Fruit fly (Drosophila melanogaster) whole organism, embryonic: ENCODE data around the gene Gycbeta100B.

ENCODE experiments used
- CG12071 ChIP-seq: fragments of 200-800 bp; sonication (Bioruptor generic); optimal IDR thresholded peaks from 3 replicates; lab custom pipeline; 2018; ENCODE audit warnings: missing biosample characterization, mild to moderate bottlenecking, missing genetic modification characterization
- CG12155 ChIP-seq: fragments of 200-800 bp; sonication (Bioruptor generic); optimal IDR thresholded peaks from 3 replicates; lab custom pipeline; 2016; ENCODE audit warnings: missing biosample characterization, missing genetic modification characterization
- CG12236 ChIP-seq: fragments of 200-800 bp; sonication (Bioruptor generic); optimal IDR thresholded peaks from 2 replicates; lab custom pipeline; 2016; ENCODE audit warnings: missing biosample characterization, missing genetic modification characterization
- CG13424 ChIP-seq: fragments of 200-800 bp; sonication (Bioruptor generic); optimal IDR thresholded peaks from 2 replicates; lab custom pipeline; 2019; ENCODE audit warnings: missing biosample characterization, mild to moderate bottlenecking, missing genetic modification characterization, moderate library complexity
- CG16813 ChIP-seq: fragments of 200-800 bp; sonication (Bioruptor generic); IDR thresholded peaks from 3 replicates; pipeline ENCODE4 v1.3.6; 2022; ENCODE audit warnings: missing biosample characterization, missing genetic modification characterization; ENCODE audit not compliant: partially characterized antibody
- CG18011 ChIP-seq: fragments of 200-800 bp; sonication (Bioruptor generic); optimal IDR thresholded peaks from 2 replicates; lab custom pipeline; 2017; ENCODE audit warnings: missing biosample characterization, missing genetic modification characterization, mild to moderate bottlenecking, moderate library complexity, missing genotype
- CG2116 ChIP-seq: fragments of 200-800 bp; sonication (Bioruptor generic); optimal IDR thresholded peaks from 3 replicates; lab custom pipeline; 2018; ENCODE audit warnings: missing biosample characterization, mild to moderate bottlenecking, missing genetic modification characterization
- CG2202 ChIP-seq: fragments of 200-800 bp; sonication (Bioruptor generic); optimal IDR thresholded peaks from 2 replicates; lab custom pipeline; 2018; ENCODE audit warnings: missing biosample characterization, mild to moderate bottlenecking, missing genetic modification characterization
- CG30020 ChIP-seq: fragments of 200-800 bp; optimal IDR thresholded peaks from 2 replicates; lab custom pipeline; 2019; ENCODE audit warnings: missing biosample characterization, mild to moderate bottlenecking, missing genetic modification characterization, moderate library complexity
- CG7987 ChIP-seq: fragments of 200-800 bp; sonication (Bioruptor generic); optimal IDR thresholded peaks from 2 replicates; lab custom pipeline; 2018; ENCODE audit warnings: missing biosample characterization, mild to moderate bottlenecking, missing genetic modification characterization, moderate library complexity
- CTCF ChIP-seq: fragments of 200-800 bp; sonication (Bioruptor generic); optimal IDR thresholded peaks from 2 replicates; lab custom pipeline; 2017; ENCODE audit warnings: missing biosample characterization, mild to moderate bottlenecking, missing genetic modification characterization, moderate library complexity
- Camta ChIP-seq: fragments of 200-800 bp; sonication (Bioruptor generic); optimal IDR thresholded peaks from 2 replicates; lab custom pipeline; 2016; ENCODE audit warnings: missing biosample characterization, missing genetic modification characterization
- CoRest ChIP-seq: fragments of 200-800 bp; sonication (Bioruptor generic); optimal IDR thresholded peaks from 3 replicates; lab custom pipeline; 2018; ENCODE audit warnings: missing biosample characterization, mild to moderate bottlenecking, missing genetic modification characterization, moderate library complexity
- D19A ChIP-seq: fragments of 200-800 bp; optimal IDR thresholded peaks from 3 replicates; lab custom pipeline; 2019; ENCODE audit warnings: missing biosample characterization, mild to moderate bottlenecking, missing genetic modification characterization, moderate library complexity
- Dad ChIP-seq: fragments of 200-800 bp; sonication (Bioruptor generic); optimal IDR thresholded peaks from 3 replicates; lab custom pipeline; 2016; ENCODE audit warnings: missing biosample characterization, missing genetic modification characterization
- Ets97D ChIP-seq: fragments of 200-800 bp; sonication (Bioruptor generic); optimal IDR thresholded peaks from 3 replicates; lab custom pipeline; 2016; ENCODE audit warnings: missing biosample characterization, missing genetic modification characterization
- Fer3 ChIP-seq: fragments of 200-800 bp; sonication (Bioruptor generic); optimal IDR thresholded peaks from 2 replicates; lab custom pipeline; 2018; ENCODE audit warnings: missing biosample characterization, mild to moderate bottlenecking, missing genetic modification characterization, moderate library complexity
- HHEX ChIP-seq: fragments of 200-800 bp; sonication (Bioruptor generic); optimal IDR thresholded peaks from 3 replicates; lab custom pipeline; 2017; ENCODE audit warnings: missing biosample characterization, mild to moderate bottlenecking, missing genetic modification characterization, missing genetic modification reagents
- HLHmδ ChIP-seq: fragments of 200-800 bp; sonication (Bioruptor generic); optimal IDR thresholded peaks from 2 replicates; lab custom pipeline; 2018; ENCODE audit warnings: missing biosample characterization, mild to moderate bottlenecking, missing genetic modification characterization, moderate library complexity
- Hmr ChIP-seq: fragments of 200-800 bp; sonication (Bioruptor generic); optimal IDR thresholded peaks from 3 replicates; lab custom pipeline; 2017; ENCODE audit warnings: mild to moderate bottlenecking, missing biosample characterization, missing genetic modification reagents, missing genetic modification characterization
- Hmx ChIP-seq: fragments of 200-800 bp; sonication (Bioruptor generic); optimal IDR thresholded peaks from 2 replicates; lab custom pipeline; 2016; ENCODE audit warnings: missing biosample characterization, missing genetic modification characterization
- Hsf ChIP-seq: fragments of 200-800 bp; sonication (Bioruptor generic); optimal IDR thresholded peaks from 3 replicates; lab custom pipeline; 2016; ENCODE audit warnings: missing biosample characterization, missing genetic modification characterization
- MTF-1 ChIP-seq: fragments of 200-800 bp; sonication (Bioruptor generic); optimal IDR thresholded peaks from 2 replicates; lab custom pipeline; 2018; ENCODE audit warnings: missing biosample characterization, mild to moderate bottlenecking, missing genetic modification characterization, borderline replicate concordance
- Max ChIP-seq: fragments of 200-800 bp; sonication (Bioruptor generic); optimal IDR thresholded peaks from 2 replicates; lab custom pipeline; 2016; ENCODE audit warnings: missing biosample characterization, mild to moderate bottlenecking, missing genetic modification characterization
- Meics ChIP-seq: fragments of 200-800 bp; sonication (Bioruptor generic); optimal IDR thresholded peaks from 2 replicates; lab custom pipeline; 2017; ENCODE audit warnings: missing biosample characterization, mild to moderate bottlenecking, missing genetic modification characterization
- NC2β ChIP-seq: fragments of 200-800 bp; sonication (Bioruptor generic); optimal IDR thresholded peaks from 2 replicates; lab custom pipeline; 2016; ENCODE audit warnings: missing biosample characterization, missing genetic modification characterization
- NfI ChIP-seq: fragments of 200-800 bp; sonication (Bioruptor generic); optimal IDR thresholded peaks from 3 replicates; lab custom pipeline; 2018; ENCODE audit warnings: missing biosample characterization, mild to moderate bottlenecking, missing genetic modification characterization, moderate library complexity
- Side ChIP-seq: fragments of 200-800 bp; sonication (Bioruptor generic); optimal IDR thresholded peaks from 2 replicates; lab custom pipeline; 2016; ENCODE audit warnings: missing biosample characterization, missing genetic modification characterization
- Ssrp ChIP-seq: fragments of 200-800 bp; sonication (Bioruptor generic); optimal IDR thresholded peaks from 2 replicates; lab custom pipeline; 2018; ENCODE audit warnings: missing biosample characterization, mild to moderate bottlenecking, missing genetic modification characterization, moderate library complexity
- bab2 ChIP-seq: fragments of 200-800 bp; sonication (Bioruptor generic); optimal IDR thresholded peaks from 2 replicates; lab custom pipeline; 2016; ENCODE audit warnings: missing biosample characterization, missing genetic modification characterization
- bbx ChIP-seq: fragments of 200-800 bp; sonication (Bioruptor generic); IDR thresholded peaks from 2 replicates; pipeline ENCODE4 v1.3.6; 2022; ENCODE audit warnings: missing biosample characterization, missing genetic modification characterization; ENCODE audit not compliant: partially characterized antibody
- bcd ChIP-seq: fragments of 200-800 bp; sonication (Bioruptor generic); optimal IDR thresholded peaks from 2 replicates; lab custom pipeline; 2017; ENCODE audit warnings: missing biosample characterization, mild to moderate bottlenecking, missing genetic modification characterization
- chn ChIP-seq: fragments of 200-800 bp; sonication (Bioruptor generic); optimal IDR thresholded peaks from 2 replicates; lab custom pipeline; 2016; ENCODE audit warnings: missing biosample characterization, missing genetic modification characterization
- dm ChIP-seq: fragments of 200-800 bp; sonication (Bioruptor generic); optimal IDR thresholded peaks from 3 replicates; lab custom pipeline; 2016; ENCODE audit warnings: missing biosample characterization, missing genetic modification characterization
- dpn ChIP-seq, 2 experiments: fragments of 200-800 bp; sonication (Bioruptor generic); optimal IDR thresholded peaks; 3 replicates each; lab custom pipeline; 2016; ENCODE audit warnings: missing biosample characterization in 2 of 2, missing genetic modification characterization in 2 of 2
- dysf ChIP-seq: fragments of 200-800 bp; sonication (Bioruptor generic); IDR thresholded peaks from 3 replicates; pipeline ENCODE4 v1.3.6; 2022; ENCODE audit warnings: missing biosample characterization, missing genetic modification characterization
- fd64A ChIP-seq: fragments of 200-800 bp; sonication (Bioruptor generic); optimal IDR thresholded peaks from 3 replicates; lab custom pipeline; 2018; ENCODE audit warnings: missing biosample characterization, mild to moderate bottlenecking, missing genetic modification characterization
- insv ChIP-seq, 2 experiments: fragments of 200-800 bp; sonication (Bioruptor generic); optimal IDR thresholded peaks; 3 replicates each; lab custom pipeline; 2016 to 2018; ENCODE audit warnings: missing biosample characterization in 2 of 2, missing genetic modification characterization in 2 of 2
- lilli ChIP-seq: fragments of 200-800 bp; sonication (Bioruptor generic); optimal IDR thresholded peaks from 3 replicates; lab custom pipeline; 2016; ENCODE audit warnings: missing biosample characterization, missing genetic modification characterization
- lmd ChIP-seq: fragments of 200-800 bp; sonication (Bioruptor generic); IDR thresholded peaks from 2 replicates; pipeline ENCODE4 v1.3.6; 2022; ENCODE audit warnings: missing biosample characterization, missing genetic modification characterization
- lola ChIP-seq, 3 experiments: fragments of >200 bp in 2 of 3; fragments of 200-800 bp in 1 of 3; sonication (Bioruptor generic) in 1 of 3; optimal IDR thresholded peaks; 2 replicates each; lab custom pipeline; 2017 to 2019; ENCODE audit warnings: missing biosample characterization in 3 of 3, missing genetic modification characterization in 3 of 3, mild to moderate bottlenecking in 1 of 3, moderate library complexity in 1 of 3
- luna ChIP-seq: fragments of 200-800 bp; sonication (Bioruptor generic); optimal IDR thresholded peaks from 2 replicates; lab custom pipeline; 2016; ENCODE audit warnings: missing biosample characterization, missing genetic modification characterization
- mirr ChIP-seq: fragments of 200-800 bp; sonication (Bioruptor generic); optimal IDR thresholded peaks from 3 replicates; lab custom pipeline; 2018; ENCODE audit warnings: missing biosample characterization, mild to moderate bottlenecking, missing genetic modification characterization
- phol ChIP-seq: fragments of 200-800 bp; sonication (Bioruptor generic); optimal IDR thresholded peaks from 3 replicates; lab custom pipeline; 2018; ENCODE audit warnings: missing biosample characterization, mild to moderate bottlenecking, missing genetic modification characterization, moderate library complexity
- pros ChIP-seq: fragments of 200-800 bp; sonication (Bioruptor generic); optimal IDR thresholded peaks from 3 replicates; lab custom pipeline; 2019; ENCODE audit warnings: missing biosample characterization, mild to moderate bottlenecking, missing genetic modification characterization, moderate library complexity
- pzg ChIP-seq: fragments of 200-800 bp; sonication (Bioruptor generic); optimal IDR thresholded peaks from 3 replicates; lab custom pipeline; 2018; ENCODE audit warnings: missing biosample characterization, mild to moderate bottlenecking, missing genetic modification characterization, moderate library complexity
- run ChIP-seq: fragments of 200-800 bp; sonication (Bioruptor generic); optimal IDR thresholded peaks from 3 replicates; lab custom pipeline; 2018; ENCODE audit warnings: missing biosample characterization, mild to moderate bottlenecking, missing genetic modification characterization
- so ChIP-seq: fragments of 200-800 bp; sonication (Bioruptor generic); IDR thresholded peaks from 3 replicates; pipeline ENCODE4 v1.3.6; 2022; ENCODE audit warnings: missing biosample characterization, missing genetic modification characterization
- tin ChIP-seq: fragments of 200-800 bp; sonication (Bioruptor generic); optimal IDR thresholded peaks from 3 replicates; lab custom pipeline; 2016; ENCODE audit warnings: missing biosample characterization, missing genetic modification characterization
- zen ChIP-seq: fragments of 200-800 bp; sonication (Bioruptor generic); optimal IDR thresholded peaks from 3 replicates; lab custom pipeline; 2018; ENCODE audit warnings: missing biosample characterization, mild to moderate bottlenecking, missing genetic modification characterization, moderate library complexity

Gycbeta100B gene

dm6 chr3R:31215830-31216229 is 81.6 kb downstream of the Gycbeta100B start, which contains the start of gene CG15561 (continued):
- peak; percentile 38 to 67 for TF ChIP-seq dpn (GFP tag; optimal IDR thresholded peaks at IDR 0.05; lab: Kevin White, UChicago)
- no peak for TF ChIP-seq lola (GFP tag; optimal IDR thresholded peaks at IDR 0.05; lab: Kevin White, UChicago)
- peak; percentile 2 for TF ChIP-seq Ssrp (tag; lab: Kevin White, UChicago)
- TF ChIP-seq pros (GFP tag; lab: Kevin White, UChicago), result no peak
- TF ChIP-seq so (GFP tag; lab: Robert Waterston, UW), result no peak
- TF ChIP-seq Hmr (GFP tag; lab: Kevin White, UChicago), result peak; percentile 67
- no peak for TF ChIP-seq CG16813
- TF ChIP-seq D19A (tag; lab: Kevin White, UChicago), result no peak
- TF ChIP-seq zen (tag; lab: Kevin White, UChicago), result peak; percentile 43
- no peak for TF ChIP-seq Hmx (GFP tag; lab: Kevin White, UChicago)
- peak; percentile 57 for TF ChIP-seq CG13424 (tag; lab: Kevin White, UChicago)
- TF ChIP-seq Side (GFP tag; lab: Kevin White, UChicago), result peak; percentile 59
- TF ChIP-seq Fer3, result peak; percentile 55
- peak; percentile 28 for TF ChIP-seq CoRest
- TF ChIP-seq bcd (GFP tag; lab: Kevin White, UChicago), result peak; percentile 50
- TF ChIP-seq Ets97D (GFP tag; lab: Kevin White, UChicago), result peak; percentile 78
- peak; percentile 60 for TF ChIP-seq fd64A (GFP tag; lab: Kevin White, UChicago)
- peak; percentile 84 for TF ChIP-seq Max (GFP tag; lab: Kevin White, UChicago)
- TF ChIP-seq bab2 (GFP tag; lab: Kevin White, UChicago), result peak; percentile 23
- TF ChIP-seq Meics (GFP tag; lab: Kevin White, UChicago), result peak; percentile 47
- TF ChIP-seq CG2202 (tag; lab: Kevin White, UChicago), result peak; percentile 23
- TF ChIP-seq tin (GFP tag; lab: Kevin White, UChicago), result peak; percentile 46
- TF ChIP-seq CTCF (GFP tag; lab: Kevin White, UChicago), result peak; percentile 48
- peak; percentile 99 for TF ChIP-seq CG2116 (GFP tag; lab: Kevin White, UChicago)
- TF ChIP-seq mirr (GFP tag; lab: Kevin White, UChicago), result peak; percentile 64
- peak; percentile 96 for TF ChIP-seq pzg (GFP tag; lab: Kevin White, UChicago)
- no peak for TF ChIP-seq dysf (GFP tag; lab: Robert Waterston, UW)
- no peak for TF ChIP-seq lmd (GFP tag; lab: Robert Waterston, UW)
- no peak for TF ChIP-seq luna
- peak; percentile 34 for TF ChIP-seq chn
- peak; percentile 38 for TF ChIP-seq CG12155 (GFP tag; lab: Kevin White, UChicago)
- TF ChIP-seq run (tag; lab: Kevin White, UChicago), result no peak
- peak; percentile 30 for TF ChIP-seq Hsf
- TF ChIP-seq HLHmδ (GFP tag; lab: Kevin White, UChicago), result peak; percentile 84
- TF ChIP-seq MTF-1 (GFP tag; lab: Kevin White, UChicago), result peak; percentile 69
- TF ChIP-seq HHEX (GFP tag; lab: Kevin White, UChicago), result peak; percentile 23
- TF ChIP-seq lilli (GFP tag; lab: Kevin White, UChicago), result peak; percentile 61
- TF ChIP-seq phol (tag; lab: Kevin White, UChicago), result peak; percentile 25
- peak in 1 of 2 experiments; percentile 31 for TF ChIP-seq insv (GFP tag; optimal IDR thresholded peaks at IDR 0.05; lab: Kevin White, UChicago)
- no peak for TF ChIP-seq bbx (GFP tag; lab: Robert Waterston, UW)
- peak; percentile 84 for TF ChIP-seq CG7987
- peak; percentile 0 for TF ChIP-seq CG18011 (GFP tag; lab: Kevin White, UChicago)
- peak; percentile 44 for TF ChIP-seq NC2β (GFP tag; lab: Kevin White, UChicago)
- peak; percentile 77 for TF ChIP-seq NfI (GFP tag; lab: Kevin White, UChicago)
- TF ChIP-seq Dad, result peak; percentile 55
- TF ChIP-seq CG12071 (GFP tag; lab: Kevin White, UChicago), result peak; percentile 41
- peak; percentile 96 for TF ChIP-seq dm (GFP tag; lab: Kevin White, UChicago)
- TF ChIP-seq CG30020 (tag; lab: Kevin White, UChicago), result peak; percentile 64
- peak; percentile 54 for TF ChIP-seq Camta (GFP tag; lab: Kevin White, UChicago)
- peak; percentile 20 for TF ChIP-seq CG12236
